Worm (Caenorhabditis elegans): Measurements from ENCODE around the gene fbxc-30.

Gene fbxc-30

DNA sequence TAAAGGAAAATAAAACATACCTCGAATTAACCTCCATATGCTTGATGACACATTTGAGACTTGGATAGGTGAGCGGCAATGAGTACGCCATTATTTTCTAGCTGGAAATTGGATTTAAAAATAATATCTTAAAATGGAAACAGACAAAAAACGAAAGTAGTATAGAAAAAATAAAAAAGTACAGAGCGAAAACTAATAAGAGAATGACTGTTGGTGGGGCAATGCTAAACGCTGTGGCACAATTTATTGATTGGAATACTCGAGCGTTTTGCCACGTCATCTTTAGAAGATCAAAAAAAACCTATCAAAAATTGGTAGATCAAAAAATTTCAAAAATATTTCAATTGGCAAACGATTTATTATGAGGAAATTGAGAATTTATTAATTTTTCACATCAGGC is 30.7 kb downstream of the fbxc-30 start, which contains the start of gene fbxc-32:
Gene fbxc-32, minus strand, starts transcription at position 101 of the 400 bp plus-strand sequence.
- TF ChIP-seq C04F5.9 (tag; optimal IDR thresholded peaks at IDR 0.05) (no peak), mep-1 (tag; optimal IDR thresholded peaks at IDR 0.05) (no peak), pax-3 (tag; optimal IDR thresholded peaks at IDR 0.05) (no peak), jun-1 (tag; optimal IDR thresholded peaks at IDR 0.05) (no peak), unc-30 (tag; optimal IDR thresholded peaks at IDR 0.05) (no peak), C16A3.4 (tag; optimal IDR thresholded peaks at IDR 0.05) (no peak), sup-37 (GFP tag; optimal IDR thresholded peaks at IDR 0.05) (no peak), efl-1 (optimal IDR thresholded peaks at IDR 0.05) (no peak), efl-1 (GFP tag; optimal IDR thresholded peaks at IDR 0.05 in 1 of 2) (no peak), unc-98 (GFP tag; IDR thresholded peaks at IDR 0.05) (no peak), unc-130 (tag; optimal IDR thresholded peaks at IDR 0.05) (no peak)

DNA sequence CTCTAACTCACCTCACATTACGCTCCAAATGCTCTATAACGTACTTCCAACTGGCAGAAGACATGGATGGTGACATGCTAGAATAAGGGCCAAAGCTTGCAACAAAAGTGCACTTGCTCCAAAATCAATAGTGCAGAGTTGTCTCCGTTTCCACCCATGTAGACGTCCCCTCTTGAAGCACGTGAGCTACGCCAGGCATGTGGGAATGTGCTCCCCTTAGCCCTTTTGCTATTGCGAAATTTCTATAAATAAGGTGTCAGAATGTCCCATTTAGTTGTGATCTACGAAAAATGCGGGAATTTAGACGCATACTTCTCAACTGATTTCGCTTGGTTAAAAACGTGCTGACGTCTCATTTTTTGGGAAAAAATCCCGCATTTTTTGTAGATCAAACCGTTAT is 33.0 kb downstream of the fbxc-30 start:
- no peak for TF ChIP-seq Y116A8C.19 (tag; optimal IDR thresholded peaks at IDR 0.05; ENCODE audit: borderline replicate concordance)
- peak in 1 of 2 experiments; percentile 2 for TF ChIP-seq lin-35 (GFP tag; optimal IDR thresholded peaks at IDR 0.05)
- TF ChIP-seq C04F5.9 (tag; optimal IDR thresholded peaks at IDR 0.05): no peak
- no peak for TF ChIP-seq egl-27 (tag; optimal IDR thresholded peaks at IDR 0.05)
- no peak for TF ChIP-seq fkh-4 (tag; optimal IDR thresholded peaks at IDR 0.05; ENCODE audit: borderline replicate concordance)
- no peak for TF ChIP-seq ceh-88 (GFP tag; IDR thresholded peaks at IDR 0.05)
- peak in 2 of 3 experiments; percentile 19 to 45 for TF ChIP-seq ceh-82 (tag; optimal IDR thresholded peaks at IDR 0.05)
- TF ChIP-seq nhr-237 (tag; optimal IDR thresholded peaks at IDR 0.05): no peak
- peak; percentile 48 for TF ChIP-seq zip-4 (GFP tag; optimal IDR thresholded peaks at IDR 0.05)
- TF ChIP-seq lin-14 (GFP tag; optimal IDR thresholded peaks at IDR 0.05): peak; percentile 56
- no peak for TF ChIP-seq nhr-47 (tag; optimal IDR thresholded peaks at IDR 0.05)
- TF ChIP-seq elt-2 (tag; optimal IDR thresholded peaks at IDR 0.05): no peak
- TF ChIP-seq lir-3 (tag; optimal IDR thresholded peaks at IDR 0.05; ENCODE audit: poor library complexity): no peak
- no peak for TF ChIP-seq mef-2 (tag; optimal IDR thresholded peaks at IDR 0.05)
- no peak for TF ChIP-seq elt-3 (tag; optimal IDR thresholded peaks at IDR 0.05)
- TF ChIP-seq unc-130 (tag; optimal IDR thresholded peaks at IDR 0.05): no peak
- TF ChIP-seq hlh-4 (tag; optimal IDR thresholded peaks at IDR 0.05): no peak
- TF ChIP-seq mab-9 (GFP tag; IDR thresholded peaks at IDR 0.05): no peak
- TF ChIP-seq unc-86 (tag; optimal IDR thresholded peaks at IDR 0.05): peak; percentile 21
- TF ChIP-seq fkh-8 (tag; optimal IDR thresholded peaks at IDR 0.05): peak; percentile 52
- TF ChIP-seq alr-1 (tag; optimal IDR thresholded peaks at IDR 0.05; ENCODE audit: borderline replicate concordance): no peak
- TF ChIP-seq unc-30 (tag; optimal IDR thresholded peaks at IDR 0.05): no peak
- no peak for TF ChIP-seq efl-1 (optimal IDR thresholded peaks at IDR 0.05)
- TF ChIP-seq efl-1 (GFP tag; optimal IDR thresholded peaks at IDR 0.05 in 1 of 2): no peak
- TF ChIP-seq C16A3.4 (tag; optimal IDR thresholded peaks at IDR 0.05): no peak
- TF ChIP-seq dpl-1 (GFP tag; optimal IDR thresholded peaks at IDR 0.05): peak in 1 of 3 experiments; percentile 17
- TF ChIP-seq isw-1 (GFP tag; IDR thresholded peaks at IDR 0.05): peak; percentile 19; the same call in 1 of the 2 replicates
- TF ChIP-seq C34B4.2 (tag; optimal IDR thresholded peaks at IDR 0.05): no peak
- no peak for TF ChIP-seq swsn-7 (tag; optimal IDR thresholded peaks at IDR 0.05)
- no peak for TF ChIP-seq dsc-1 (tag; optimal IDR thresholded peaks at IDR 0.05)
- TF ChIP-seq rnt-1 (tag; optimal IDR thresholded peaks at IDR 0.05): no peak

DNA sequence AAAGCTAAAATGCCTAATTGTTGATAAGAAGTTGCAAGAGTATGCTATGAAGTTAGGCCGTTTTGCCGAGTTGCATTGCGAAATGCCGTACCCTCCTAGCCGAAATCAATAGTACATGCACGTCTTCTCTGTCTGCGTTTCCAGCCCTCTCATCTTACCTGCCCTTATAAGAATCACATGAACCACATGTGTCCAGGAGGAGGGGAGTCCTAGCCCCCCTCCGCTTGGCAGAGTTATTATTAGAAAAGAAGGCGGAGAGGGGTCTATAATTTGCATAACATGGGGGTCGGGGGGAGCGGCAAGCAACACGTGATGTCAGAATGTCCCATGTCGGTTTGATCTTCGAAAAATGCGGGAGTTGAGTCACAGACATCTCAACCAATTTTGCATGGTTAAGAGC is 35.6 kb downstream of the fbxc-30 start:
- TF ChIP-seq lin-35 (GFP tag; optimal IDR thresholded peaks at IDR 0.05) (no peak), efl-1 (optimal IDR thresholded peaks at IDR 0.05) (no peak), efl-1 (GFP tag; optimal IDR thresholded peaks at IDR 0.05 in 1 of 2) (peak in 1 of 2 experiments; percentile 59), pax-3 (tag; optimal IDR thresholded peaks at IDR 0.05) (no peak), lin-14 (GFP tag; optimal IDR thresholded peaks at IDR 0.05) (peak; percentile 31), ceh-82 (tag; optimal IDR thresholded peaks at IDR 0.05) (peak in 1 of 3 experiments; percentile 5), fkh-8 (tag; optimal IDR thresholded peaks at IDR 0.05) (peak; percentile 9)
